Fruit fly (Drosophila melanogaster) whole organism, embryonic: ENCODE measurements around the gene CG31717.

Experiments
- CG11695 ChIP-seq: fragments of 200-800 bp; sonication (Bioruptor generic); IDR thresholded peaks from 3 replicates; pipeline ENCODE4 v1.3.6; 2022; ENCODE audit warnings: missing biosample characterization, missing genetic modification characterization
- CG11723 ChIP-seq: fragments of 200-800 bp; sonication (Bioruptor generic); optimal IDR thresholded peaks from 2 replicates; lab custom pipeline; 2017; ENCODE audit warnings: missing biosample characterization, mild to moderate bottlenecking, missing genetic modification characterization
- CG13894 ChIP-seq: fragments of 200-800 bp; sonication (Bioruptor generic); optimal IDR thresholded peaks from 3 replicates; lab custom pipeline; 2018; ENCODE audit warnings: missing biosample characterization, mild to moderate bottlenecking, missing genetic modification characterization, moderate library complexity
- CG14667 ChIP-seq: fragments of 200-800 bp; sonication (Bioruptor generic); IDR thresholded peaks from 2 replicates; pipeline ENCODE4 v1.3.6; 2022; ENCODE audit warnings: missing biosample characterization, missing genetic modification characterization
- CG14860 ChIP-seq: fragments of 200-800 bp; sonication (Bioruptor generic); IDR thresholded peaks from 3 replicates; pipeline ENCODE4 v1.3.6; 2022; ENCODE audit warnings: missing biosample characterization, missing genetic modification characterization; ENCODE audit not compliant: partially characterized antibody
- CG17568 ChIP-seq: fragments of 200-800 bp; sonication (Bioruptor generic); optimal IDR thresholded peaks from 2 replicates; lab custom pipeline; 2018; ENCODE audit warnings: missing biosample characterization, mild to moderate bottlenecking, missing genetic modification characterization, moderate library complexity
- CG18262 ChIP-seq: fragments of 200-800 bp; optimal IDR thresholded peaks from 3 replicates; lab custom pipeline; 2019; ENCODE audit warnings: missing biosample characterization, mild to moderate bottlenecking, missing genetic modification characterization, moderate library complexity
- CG18476 ChIP-seq: fragments of 200-800 bp; sonication (Bioruptor generic); optimal IDR thresholded peaks from 2 replicates; lab custom pipeline; 2016; ENCODE audit warnings: missing biosample characterization, mild to moderate bottlenecking, missing genetic modification characterization
- CG18619 ChIP-seq: fragments of 200-800 bp; sonication (Bioruptor generic); optimal IDR thresholded peaks from 3 replicates; lab custom pipeline; 2017; ENCODE audit warnings: missing biosample characterization, mild to moderate bottlenecking, missing genetic modification characterization
- CG3065 ChIP-seq: fragments of 200-800 bp; sonication (Bioruptor generic); optimal IDR thresholded peaks from 2 replicates; lab custom pipeline; 2016; ENCODE audit warnings: missing biosample characterization, missing genetic modification characterization
- CG3407 ChIP-seq: fragments of 200-800 bp; sonication (Bioruptor generic); optimal IDR thresholded peaks from 2 replicates; lab custom pipeline; 2018; ENCODE audit warnings: missing biosample characterization, mild to moderate bottlenecking, missing genetic modification characterization
- CG4617 ChIP-seq: fragments of 200-800 bp; sonication (Bioruptor generic); optimal IDR thresholded peaks from 3 replicates; lab custom pipeline; 2016; ENCODE audit warnings: missing biosample characterization, missing genetic modification characterization, borderline replicate concordance
- CG6254 ChIP-seq: fragments of 200-800 bp; sonication (Bioruptor generic); optimal IDR thresholded peaks from 3 replicates; lab custom pipeline; 2017; ENCODE audit warnings: mild to moderate bottlenecking, missing biosample characterization, missing genetic modification reagents, missing genetic modification characterization
- CG7271 ChIP-seq: fragments of 200-800 bp; sonication (Bioruptor generic); optimal IDR thresholded peaks from 2 replicates; lab custom pipeline; 2018; ENCODE audit warnings: missing biosample characterization, mild to moderate bottlenecking, missing genetic modification characterization, moderate library complexity
- CG7357 ChIP-seq: fragments of 200-800 bp; sonication (Bioruptor generic); IDR thresholded peaks from 3 replicates; pipeline ENCODE4 v1.3.6; 2022; ENCODE audit warnings: missing biosample characterization, missing genetic modification characterization
- CG7372 ChIP-seq: fragments of 200-800 bp; sonication (Bioruptor generic); IDR thresholded peaks from 2 replicates; pipeline ENCODE4 v1.3.6; 2022; ENCODE audit warnings: missing biosample characterization, missing genetic modification characterization
- CG8359 ChIP-seq: fragments of 200-800 bp; sonication (Bioruptor generic); optimal IDR thresholded peaks from 2 replicates; lab custom pipeline; 2017; ENCODE audit warnings: missing biosample characterization, mild to moderate bottlenecking, missing genetic modification characterization, borderline replicate concordance
- CG9609 ChIP-seq: fragments of 200-800 bp; sonication (Bioruptor generic); optimal IDR thresholded peaks from 3 replicates; lab custom pipeline; 2016; ENCODE audit warnings: missing biosample characterization, missing genetic modification characterization
- CG9797 ChIP-seq: fragments of 200-800 bp; sonication (Bioruptor generic); optimal IDR thresholded peaks from 3 replicates; lab custom pipeline; 2018; ENCODE audit warnings: missing biosample characterization, mild to moderate bottlenecking, missing genetic modification characterization
- Camta ChIP-seq: fragments of 200-800 bp; sonication (Bioruptor generic); optimal IDR thresholded peaks from 2 replicates; lab custom pipeline; 2016; ENCODE audit warnings: missing biosample characterization, missing genetic modification characterization
- Chrac-16 ChIP-seq: fragments of 200-800 bp; sonication (Bioruptor generic); optimal IDR thresholded peaks from 3 replicates; lab custom pipeline; 2016; ENCODE audit warnings: missing biosample characterization, missing genetic modification characterization
- Deaf1 ChIP-seq: fragments of 200-800 bp; optimal IDR thresholded peaks from 3 replicates; lab custom pipeline; 2019; ENCODE audit warnings: missing biosample characterization, mild to moderate bottlenecking, missing genetic modification characterization, moderate library complexity
- Dll ChIP-seq: fragments of 200-800 bp; sonication (Bioruptor generic); IDR thresholded peaks from 4 replicates; pipeline ENCODE4 v1.3.6; 2022; ENCODE audit warnings: missing biosample characterization, missing genetic modification characterization; ENCODE audit not compliant: partially characterized antibody
- Eip74EF ChIP-seq, 2 experiments: fragments of 200-800 bp in 1 of 2; fragments of >200 bp in 1 of 2; sonication (Bioruptor generic) in 1 of 2; optimal IDR thresholded peaks; 2 replicates each; lab custom pipeline; 2017 to 2019; ENCODE audit warnings: missing biosample characterization in 2 of 2, missing genetic modification characterization in 2 of 2, mild to moderate bottlenecking in 1 of 2, moderate library complexity in 1 of 2
- Jarid2 ChIP-seq: fragments of 200-800 bp; sonication (Bioruptor generic); optimal IDR thresholded peaks from 3 replicates; lab custom pipeline; 2017; ENCODE audit warnings: mild to moderate bottlenecking, missing biosample characterization, missing genetic modification reagents, missing genetic modification characterization
- MESR4 ChIP-seq: fragments of 200-800 bp; sonication (Bioruptor generic); optimal IDR thresholded peaks from 2 replicates; lab custom pipeline; 2018; ENCODE audit warnings: missing biosample characterization, mild to moderate bottlenecking, missing genetic modification characterization, moderate library complexity
- Mes4 ChIP-seq: fragments of 200-800 bp; sonication (Bioruptor generic); optimal IDR thresholded peaks from 2 replicates; lab custom pipeline; 2016; ENCODE audit warnings: missing biosample characterization, missing genetic modification characterization
- NFAT ChIP-seq: fragments of 200-800 bp; sonication (Bioruptor generic); IDR thresholded peaks from 2 replicates; pipeline ENCODE4 v1.3.6; 2022; ENCODE audit warnings: missing biosample characterization, missing genetic modification characterization
- NK7.1 ChIP-seq: fragments of 200-800 bp; sonication (Bioruptor generic); optimal IDR thresholded peaks from 3 replicates; lab custom pipeline; 2016; ENCODE audit warnings: missing biosample characterization, missing genetic modification characterization
- Nf-YC ChIP-seq: fragments of 200-800 bp; optimal IDR thresholded peaks from 3 replicates; lab custom pipeline; 2019; ENCODE audit warnings: missing biosample characterization, mild to moderate bottlenecking, missing genetic modification characterization, moderate library complexity
- PHDP ChIP-seq: fragments of 200-800 bp; sonication (Bioruptor generic); optimal IDR thresholded peaks from 3 replicates; lab custom pipeline; 2018; ENCODE audit warnings: missing biosample characterization, mild to moderate bottlenecking, missing genetic modification characterization, moderate library complexity
- Rx ChIP-seq: fragments of 200-800 bp; sonication (Bioruptor generic); IDR thresholded peaks from 2 replicates; pipeline ENCODE4 v1.3.6; 2022; ENCODE audit warnings: missing biosample characterization, missing genetic modification characterization
- TFAM ChIP-seq: fragments of 200-800 bp; sonication (Bioruptor generic); optimal IDR thresholded peaks from 2 replicates; lab custom pipeline; 2017; ENCODE audit warnings: missing biosample characterization, missing genetic modification characterization, inconsistent platforms
- Vsx1 ChIP-seq: fragments of 200-800 bp; sonication (Bioruptor generic); optimal IDR thresholded peaks from 2 replicates; lab custom pipeline; 2017; ENCODE audit warnings: missing biosample characterization, mild to moderate bottlenecking, missing genetic modification characterization, missing genetic modification reagents
- chif ChIP-seq, 2 experiments: fragments of 200-800 bp; sonication (Bioruptor generic); optimal IDR thresholded peaks; 3 replicates each; lab custom pipeline; 2016; ENCODE audit warnings: missing biosample characterization in 2 of 2, missing genetic modification characterization in 2 of 2
- ci ChIP-seq: fragments of 200-800 bp; sonication (Bioruptor generic); IDR thresholded peaks from 3 replicates; pipeline ENCODE4 v1.3.6; 2022; ENCODE audit warnings: missing biosample characterization, missing genetic modification characterization
- croc ChIP-seq: fragments of 200-800 bp; sonication (Bioruptor generic); conservative IDR thresholded peaks from 3 replicates; pipeline ENCODE4 v1.3.6; 2022; ENCODE audit warnings: missing biosample characterization, missing genetic modification characterization
- emc ChIP-seq: fragments of 200-800 bp; sonication (Bioruptor generic); optimal IDR thresholded peaks from 2 replicates; lab custom pipeline; 2016; ENCODE audit warnings: missing biosample characterization, missing genetic modification characterization
- gcm ChIP-seq: fragments of 200-800 bp; sonication (Bioruptor generic); optimal IDR thresholded peaks from 2 replicates; lab custom pipeline; 2019; ENCODE audit warnings: missing biosample characterization, mild to moderate bottlenecking, missing genetic modification characterization, moderate library complexity
- gcm2 ChIP-seq: fragments of 200-800 bp; sonication (Bioruptor generic); optimal IDR thresholded peaks from 2 replicates; lab custom pipeline; 2016; ENCODE audit warnings: missing biosample characterization, missing genetic modification characterization
- gsb-n ChIP-seq: fragments of 200-800 bp; sonication (Bioruptor generic); optimal IDR thresholded peaks from 3 replicates; lab custom pipeline; 2018; ENCODE audit warnings: missing biosample characterization, mild to moderate bottlenecking, missing genetic modification characterization
- ind ChIP-seq: fragments of 200-800 bp; sonication (Bioruptor generic); optimal IDR thresholded peaks from 3 replicates; lab custom pipeline; 2016; ENCODE audit warnings: missing biosample characterization, missing genetic modification characterization
- pfk ChIP-seq: fragments of 200-800 bp; sonication (Bioruptor generic); optimal IDR thresholded peaks from 2 replicates; lab custom pipeline; 2018; ENCODE audit warnings: missing biosample characterization, mild to moderate bottlenecking, missing genetic modification characterization, moderate library complexity
- ro ChIP-seq: fragments of 200-800 bp; sonication (Bioruptor generic); IDR thresholded peaks from 2 replicates; pipeline ENCODE4 v1.3.6; 2022; ENCODE audit warnings: missing biosample characterization, missing genetic modification characterization
- sens ChIP-seq: fragments of 200-800 bp; sonication (Bioruptor generic); peaks from one replicate; lab custom pipeline; 2016; ENCODE audit warnings: missing biosample characterization, missing genetic modification characterization
- sima ChIP-seq: fragments of 200-800 bp; sonication (Bioruptor generic); optimal IDR thresholded peaks from 2 replicates; lab custom pipeline; 2016; ENCODE audit warnings: missing biosample characterization, missing genetic modification characterization
- slbo ChIP-seq: fragments of 200-800 bp; sonication (Bioruptor generic); IDR thresholded peaks from 2 replicates; pipeline ENCODE4 v1.3.6; 2022; ENCODE audit warnings: missing biosample characterization, missing genetic modification characterization
- stwl ChIP-seq: fragments of 200-800 bp; sonication (Bioruptor generic); optimal IDR thresholded peaks from 3 replicates; lab custom pipeline; 2018; ENCODE audit warnings: missing biosample characterization, mild to moderate bottlenecking, missing genetic modification characterization, moderate library complexity
- tup ChIP-seq: fragments of 200-800 bp; sonication (Bioruptor generic); optimal IDR thresholded peaks from 2 replicates; lab custom pipeline; 2016; ENCODE audit warnings: missing biosample characterization, mild to moderate bottlenecking, missing genetic modification characterization, moderate library complexity
- wek ChIP-seq: fragments of 200-800 bp; sonication (Bioruptor generic); optimal IDR thresholded peaks from 3 replicates; lab custom pipeline; 2018; ENCODE audit warnings: missing biosample characterization, mild to moderate bottlenecking, missing genetic modification characterization, moderate library complexity

Gene CG31717

dm6 chr2L:10299077-10299809 is 48.7 kb downstream of the CG31717 start (continued):
- TF ChIP-seq CG8359 (GFP tag; lab: Kevin White, UChicago) = no peak
- TF ChIP-seq CG7372 (GFP tag; lab: Robert Waterston, UW) = no peak
- no peak for TF ChIP-seq CG11695 (GFP tag; lab: Robert Waterston, UW)
- TF ChIP-seq CG7357 (GFP tag; lab: Robert Waterston, UW) = no peak
- no peak for TF ChIP-seq Eip74EF (GFP tag; optimal IDR thresholded peaks at IDR 0.05; lab: Kevin White, UChicago)
- TF ChIP-seq emc = no peak
- no peak for TF ChIP-seq stwl (tag; lab: Kevin White, UChicago)
- TF ChIP-seq NK7.1 (GFP tag; lab: Kevin White, UChicago) = no peak
- no peak for TF ChIP-seq CG6254
- TF ChIP-seq CG18476 (GFP tag; lab: Kevin White, UChicago) = no peak
- TF ChIP-seq Camta (GFP tag; lab: Kevin White, UChicago) = no peak
- TF ChIP-seq Deaf1 (tag; lab: Kevin White, UChicago) = no peak
- no peak for TF ChIP-seq ci
- TF ChIP-seq TFAM (GFP tag; lab: Kevin White, UChicago) = no peak
- peak; percentile 33 for TF ChIP-seq PHDP (tag; lab: Kevin White, UChicago)
- no peak for TF ChIP-seq Nf-YC
- TF ChIP-seq gcm2 (GFP tag; lab: Kevin White, UChicago) = no peak
- peak; percentile 70 for TF ChIP-seq MESR4
- peak; percentile 8 for TF ChIP-seq CG17568 (GFP tag; lab: Kevin White, UChicago)
- no peak for TF ChIP-seq CG9609
- no peak for TF ChIP-seq CG14667 (GFP tag; lab: Robert Waterston, UW)
- TF ChIP-seq gcm (GFP tag; lab: Kevin White, UChicago) = no peak
- no peak for TF ChIP-seq CG3065 (GFP tag; lab: Kevin White, UChicago)
- TF ChIP-seq ro = no peak
- no peak for TF ChIP-seq CG18619 (GFP tag; lab: Kevin White, UChicago)
- no peak for TF ChIP-seq CG11723 (GFP tag; lab: Kevin White, UChicago)
- TF ChIP-seq Vsx1 (GFP tag; lab: Kevin White, UChicago) = no peak
- no peak for TF ChIP-seq sima (GFP tag; lab: Kevin White, UChicago)
- TF ChIP-seq Mes4 (GFP tag; lab: Kevin White, UChicago) = no peak
- TF ChIP-seq CG9797 = no peak
- TF ChIP-seq gsb-n (tag; lab: Kevin White, UChicago) = no peak
- no peak for TF ChIP-seq Chrac-16 (GFP tag; lab: Kevin White, UChicago)
- TF ChIP-seq Jarid2 = no peak
- TF ChIP-seq ind (GFP tag; lab: Kevin White, UChicago) = no peak
- TF ChIP-seq CG18262 = peak; percentile 0
- TF ChIP-seq pfk (GFP tag; lab: Kevin White, UChicago) = no peak
- peak; percentile 77 for TF ChIP-seq CG4617 (GFP tag; lab: Kevin White, UChicago)
- no peak for TF ChIP-seq tup (GFP tag; lab: Kevin White, UChicago)
- TF ChIP-seq Rx (GFP tag; lab: Robert Waterston, UW) = no peak
- no peak for TF ChIP-seq CG13894
- no peak; the same call in 2 of the 3 replicates for TF ChIP-seq CG14860
- TF ChIP-seq chif (GFP tag; optimal IDR thresholded peaks at IDR 0.05; lab: Kevin White, UChicago) = no peak
- TF ChIP-seq croc (GFP tag; lab: Robert Waterston, UW) = no peak
- no peak for TF ChIP-seq wek
- no peak for TF ChIP-seq CG7271
- TF ChIP-seq CG3407 (GFP tag; lab: Kevin White, UChicago) = no peak
- no peak for TF ChIP-seq sens
- no peak for TF ChIP-seq NFAT
- 0 out of 2 replicates have a peak, but pooled peaks have one; percentile 7 for TF ChIP-seq slbo (GFP tag; lab: Robert Waterston, UW)
- no peak for TF ChIP-seq Dll (GFP tag; lab: Robert Waterston, UW)
